Worm (Caenorhabditis elegans) whole organism, late embryonic: ENCODE results near the gene daf-41.

Experiments
- K02D7.2 ChIP-seq: sonication (generic microtip); optimal IDR thresholded peaks from 2 replicates; lab custom pipeline; 2017; ENCODE audit warnings: mild to moderate bottlenecking, missing genetic modification characterization, missing compliant biosample characterization
- K09A11.1 ChIP-seq: sonication (generic microtip); optimal IDR thresholded peaks from 2 replicates; lab custom pipeline; 2017; ENCODE audit warnings: antibody characterized with exemption, mild to moderate bottlenecking, missing genetic modification characterization, missing compliant biosample characterization; ENCODE audit not compliant: insufficient read depth
- ama-1 ChIP-seq: fragments of 150-350 bp; optimal IDR thresholded peaks from 2 replicates; lab custom pipeline; 2014
- ceh-30 ChIP-seq: fragments of 150-350 bp; optimal IDR thresholded peaks from 2 replicates; lab custom pipeline; 2014; ENCODE audit warnings: missing biosample characterization, missing genetic modification characterization
- dmd-4 ChIP-seq: sonication (generic microtip); optimal IDR thresholded peaks from 2 replicates; lab custom pipeline; 2016; ENCODE audit warnings: borderline replicate concordance, missing genetic modification characterization, missing compliant biosample characterization
- elt-2 ChIP-seq: sonication (generic microtip); optimal IDR thresholded peaks from 2 replicates; lab custom pipeline; 2016; ENCODE audit warnings: missing genetic modification reagents, missing genetic modification characterization, missing compliant biosample characterization
- ets-4 ChIP-seq: sonication (generic microtip); optimal IDR thresholded peaks from 2 replicates; lab custom pipeline; 2016; ENCODE audit warnings: missing genetic modification characterization, missing compliant biosample characterization
- fkh-10 ChIP-seq: fragments of 150-350 bp; optimal IDR thresholded peaks from 2 replicates; lab custom pipeline; 2014; ENCODE audit warnings: missing biosample characterization, missing genetic modification reagents, missing genetic modification characterization
- lin-11 ChIP-seq: fragments of 200-800 bp; sonication (Bioruptor generic); optimal IDR thresholded peaks from 2 replicates; lab custom pipeline; 2018; ENCODE audit warnings: mild to moderate bottlenecking, missing genetic modification characterization, missing compliant biosample characterization
- pha-2 ChIP-seq: sonication (generic microtip); optimal IDR thresholded peaks from 2 replicates; lab custom pipeline; 2017; ENCODE audit warnings: mild to moderate bottlenecking, missing genetic modification characterization, missing compliant biosample characterization
- pqm-1 ChIP-seq: sonication (generic microtip); optimal IDR thresholded peaks from 2 replicates; lab custom pipeline; 2016; ENCODE audit warnings: missing genetic modification characterization, missing compliant biosample characterization
- unc-55 ChIP-seq: sonication (generic microtip); optimal IDR thresholded peaks from 2 replicates; lab custom pipeline; 2017; ENCODE audit warnings: missing biosample characterization, missing genetic modification reagents, missing genetic modification characterization

DNA sequence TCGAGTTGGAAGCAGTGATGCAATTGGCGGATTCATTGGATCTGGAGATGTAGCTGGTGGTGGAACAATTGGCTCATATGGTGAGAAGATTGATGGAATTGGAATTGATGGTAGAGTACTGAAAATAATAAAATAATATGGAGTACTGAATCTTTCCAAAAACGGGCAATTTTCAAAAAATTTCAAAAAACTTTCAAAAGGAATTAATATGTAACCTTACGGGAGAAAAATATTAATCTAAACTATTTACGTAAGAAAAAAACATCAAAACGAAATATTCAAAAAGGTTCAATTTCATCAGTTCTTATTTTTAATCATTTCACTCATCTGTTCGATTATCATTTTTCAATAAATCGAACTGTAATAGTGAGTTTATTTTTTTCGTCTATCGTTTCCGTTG is 4.8 kb downstream of the daf-41 start, which contains the start of gene ZC395.4:
- TF ChIP-seq lin-11 (tag; lab: Kevin White, UChicago) (no peak), fkh-10 (GFP tag; lab: Kevin White, UChicago) (no peak), ama-1 (no peak), ets-4 (tag; lab: Kevin White, UChicago) (no peak), pqm-1 (no peak), pha-2 (tag; lab: Kevin White, UChicago) (no peak), unc-55 (GFP tag; lab: Kevin White, UChicago) (no peak), ceh-30 (tag; lab: Kevin White, UChicago) (no peak), dmd-4 (no peak), K09A11.1 (no peak), K02D7.2 (no peak), elt-2 (tag; lab: Kevin White, UChicago) (no peak)
